Worm (Caenorhabditis elegans) whole organism, late embryonic: ENCODE data around the gene twk-6.
A peak's percentile ranks its signal among the peaks of the same experiment; 100 is the strongest.

ENCODE experiments used
- C08G9.2 ChIP-seq: sonication (generic microtip); optimal IDR thresholded peaks from 2 replicates; lab custom pipeline; 2016; ENCODE audit warnings: mild to moderate bottlenecking, missing genetic modification characterization, moderate library complexity, missing compliant biosample characterization
- T23F11.4 ChIP-seq: fragments of 200-800 bp; sonication (Bioruptor generic); optimal IDR thresholded peaks from 2 replicates; lab custom pipeline; 2018; ENCODE audit warnings: mild to moderate bottlenecking, missing genetic modification characterization, missing compliant biosample characterization
- ahr-1 ChIP-seq: sonication (generic microtip); optimal IDR thresholded peaks from 2 replicates; lab custom pipeline; 2016; ENCODE audit warnings: missing genetic modification characterization, missing compliant biosample characterization
- ama-1 ChIP-seq: fragments of 150-350 bp; optimal IDR thresholded peaks from 2 replicates; lab custom pipeline; 2014
- ceh-14 ChIP-seq: sonication (generic microtip); optimal IDR thresholded peaks from 2 replicates; lab custom pipeline; 2016; ENCODE audit warnings: missing genotype, missing genetic modification characterization, missing compliant biosample characterization
- ceh-18 ChIP-seq: sonication (generic microtip); optimal IDR thresholded peaks from 2 replicates; lab custom pipeline; 2016; ENCODE audit warnings: missing genetic modification characterization, missing compliant biosample characterization
- ceh-19 ChIP-seq: fragments of 200-800 bp; sonication (Bioruptor generic); optimal IDR thresholded peaks from 2 replicates; lab custom pipeline; 2018; ENCODE audit warnings: mild to moderate bottlenecking, missing genetic modification characterization, missing compliant biosample characterization
- ceh-2 ChIP-seq: sonication (generic microtip); optimal IDR thresholded peaks from 2 replicates; lab custom pipeline; 2016; ENCODE audit warnings: missing genotype, missing genetic modification characterization, missing compliant biosample characterization
- ceh-24 ChIP-seq: sonication (generic microtip); optimal IDR thresholded peaks from 2 replicates; lab custom pipeline; 2016; ENCODE audit warnings: mild to moderate bottlenecking, missing genetic modification characterization, missing compliant biosample characterization
- ceh-30 ChIP-seq: fragments of 150-350 bp; optimal IDR thresholded peaks from 2 replicates; lab custom pipeline; 2014; ENCODE audit warnings: missing biosample characterization, missing genetic modification characterization
- ceh-31 ChIP-seq: sonication (generic microtip); optimal IDR thresholded peaks from 2 replicates; lab custom pipeline; 2016; ENCODE audit warnings: missing genetic modification characterization, missing compliant biosample characterization
- ceh-34 ChIP-seq: sonication (generic microtip); optimal IDR thresholded peaks from 2 replicates; lab custom pipeline; 2016; ENCODE audit warnings: mild to moderate bottlenecking, missing genetic modification characterization, missing compliant biosample characterization
- ceh-45 ChIP-seq: fragments of 200-800 bp; sonication (Bioruptor generic); IDR thresholded peaks from 2 replicates; pipeline ENCODE4 v1.3.6; 2022; ENCODE audit warnings: missing genetic modification reagents, missing genetic modification characterization, missing compliant biosample characterization
- ceh-6 ChIP-seq: fragments of 200-800 bp; sonication (Bioruptor generic); optimal IDR thresholded peaks from 2 replicates; lab custom pipeline; 2018; ENCODE audit warnings: mild to moderate bottlenecking, missing genetic modification characterization, missing compliant biosample characterization
- ceh-9 ChIP-seq: sonication (generic microtip); optimal IDR thresholded peaks from 2 replicates; lab custom pipeline; 2016; ENCODE audit warnings: mild to moderate bottlenecking, missing genetic modification characterization, inconsistent platforms, missing compliant biosample characterization
- dmd-4 ChIP-seq: sonication (generic microtip); optimal IDR thresholded peaks from 2 replicates; lab custom pipeline; 2016; ENCODE audit warnings: borderline replicate concordance, missing genetic modification characterization, missing compliant biosample characterization
- dve-1 ChIP-seq: sonication (generic microtip); optimal IDR thresholded peaks from 2 replicates; lab custom pipeline; 2017; ENCODE audit warnings: antibody characterized with exemption, mild to moderate bottlenecking, missing genetic modification characterization, missing compliant biosample characterization
- elt-4 ChIP-seq: sonication (generic microtip); optimal IDR thresholded peaks from 2 replicates; lab custom pipeline; 2016; ENCODE audit warnings: missing genetic modification characterization, missing compliant biosample characterization
- ets-4 ChIP-seq: sonication (generic microtip); optimal IDR thresholded peaks from 2 replicates; lab custom pipeline; 2016; ENCODE audit warnings: missing genetic modification characterization, missing compliant biosample characterization
- eyg-1 ChIP-seq: sonication (generic microtip); optimal IDR thresholded peaks from 2 replicates; lab custom pipeline; 2016; ENCODE audit warnings: missing genotype, missing genetic modification characterization, missing compliant biosample characterization
- fax-1 ChIP-seq: sonication (generic microtip); optimal IDR thresholded peaks from 2 replicates; lab custom pipeline; 2016; ENCODE audit warnings: missing genotype, missing genetic modification characterization, missing compliant biosample characterization
- fkh-6 ChIP-seq: sonication (generic microtip); optimal IDR thresholded peaks from 2 replicates; lab custom pipeline; 2016; ENCODE audit warnings: missing genetic modification characterization, missing compliant biosample characterization
- gmeb-2 ChIP-seq: sonication (generic microtip); optimal IDR thresholded peaks from 2 replicates; lab custom pipeline; 2016; ENCODE audit warnings: missing genetic modification characterization, inconsistent platforms, missing compliant biosample characterization
- hlh-15 ChIP-seq: sonication (generic microtip); optimal IDR thresholded peaks from 2 replicates; lab custom pipeline; 2016; ENCODE audit warnings: missing genetic modification characterization, missing compliant biosample characterization
- hlh-30 ChIP-seq: sonication (generic microtip); optimal IDR thresholded peaks from 2 replicates; lab custom pipeline; 2017; ENCODE audit warnings: antibody characterized with exemption, missing genetic modification characterization, missing compliant biosample characterization; ENCODE audit not compliant: insufficient read depth
- hlh-8 ChIP-seq: sonication (generic microtip); optimal IDR thresholded peaks from 2 replicates; lab custom pipeline; 2016; ENCODE audit warnings: missing genotype, missing genetic modification characterization, missing compliant biosample characterization
- lim-6 ChIP-seq: sonication (generic microtip); optimal IDR thresholded peaks from 2 replicates; lab custom pipeline; 2016; ENCODE audit warnings: missing genetic modification characterization, missing compliant biosample characterization
- lin-11 ChIP-seq: fragments of 200-800 bp; sonication (Bioruptor generic); optimal IDR thresholded peaks from 2 replicates; lab custom pipeline; 2018; ENCODE audit warnings: mild to moderate bottlenecking, missing genetic modification characterization, missing compliant biosample characterization
- nfya-1 ChIP-seq: sonication (generic microtip); optimal IDR thresholded peaks from 2 replicates; lab custom pipeline; 2017; ENCODE audit warnings: missing genetic modification characterization, mild to moderate bottlenecking, missing compliant biosample characterization, antibody characterized with exemption, moderate library complexity
- nhr-11 ChIP-seq: fragments of 150-350 bp; optimal IDR thresholded peaks from 2 replicates; lab custom pipeline; 2014; ENCODE audit warnings: missing biosample characterization, missing genetic modification characterization
- nhr-232 ChIP-seq: sonication (generic microtip); optimal IDR thresholded peaks from 2 replicates; lab custom pipeline; 2016; ENCODE audit warnings: missing genetic modification characterization, missing compliant biosample characterization
- odd-2 ChIP-seq: sonication (generic microtip); optimal IDR thresholded peaks from 2 replicates; lab custom pipeline; 2017; ENCODE audit warnings: antibody characterized with exemption, mild to moderate bottlenecking, missing genetic modification characterization, missing compliant biosample characterization
- pha-2 ChIP-seq: sonication (generic microtip); optimal IDR thresholded peaks from 2 replicates; lab custom pipeline; 2017; ENCODE audit warnings: mild to moderate bottlenecking, missing genetic modification characterization, missing compliant biosample characterization
- pha-4 ChIP-seq: fragments of 150-350 bp; optimal IDR thresholded peaks from 2 replicates; lab custom pipeline; 2018; ENCODE audit warnings: missing biosample characterization, missing genetic modification reagents, missing genetic modification characterization
- pqm-1 ChIP-seq: sonication (generic microtip); optimal IDR thresholded peaks from 2 replicates; lab custom pipeline; 2016; ENCODE audit warnings: missing genetic modification characterization, missing compliant biosample characterization
- ref-2 ChIP-seq: sonication (generic microtip); optimal IDR thresholded peaks from 2 replicates; lab custom pipeline; 2016; ENCODE audit warnings: missing genetic modification characterization, missing compliant biosample characterization
- rnt-1 ChIP-seq: sonication (generic microtip); optimal IDR thresholded peaks from 2 replicates; lab custom pipeline; 2016; ENCODE audit warnings: missing genetic modification characterization, missing compliant biosample characterization
- sdc-2 ChIP-seq: sonication (generic microtip); optimal IDR thresholded peaks from 2 replicates; lab custom pipeline; 2016; ENCODE audit warnings: missing genotype, missing genetic modification characterization, missing compliant biosample characterization
- sox-4 ChIP-seq: sonication (generic microtip); optimal IDR thresholded peaks from 2 replicates; lab custom pipeline; 2017; ENCODE audit warnings: mild to moderate bottlenecking, missing genetic modification characterization, inconsistent platforms, missing compliant biosample characterization
- syd-9 ChIP-seq: sonication (generic microtip); optimal IDR thresholded peaks from 2 replicates; lab custom pipeline; 2016; ENCODE audit warnings: mild to moderate bottlenecking, missing genetic modification characterization, moderate library complexity, missing compliant biosample characterization
- tbx-2 ChIP-seq: sonication (generic microtip); optimal IDR thresholded peaks from 2 replicates; lab custom pipeline; 2016; ENCODE audit warnings: missing genetic modification characterization, missing compliant biosample characterization
- unc-3 ChIP-seq, 2 experiments: fragments of 200-800 bp in 1 of 2; sonication (Bioruptor generic) in 1 of 2; sonication (generic microtip) in 1 of 2; conservative IDR thresholded peaks in 1 of 2; optimal IDR thresholded peaks in 1 of 2; 2 replicates each; pipeline versions ENCODE4 v1.3.6 to Lab custom; 2016 to 2022; ENCODE audit warnings: missing compliant biosample characterization in 2 of 2, missing genetic modification characterization in 2 of 2, missing genetic modification reagents in 1 of 2
- unc-42 ChIP-seq: sonication (generic microtip); optimal IDR thresholded peaks from 2 replicates; lab custom pipeline; 2016; ENCODE audit warnings: missing genotype, missing genetic modification characterization, missing compliant biosample characterization
- unc-55 ChIP-seq: sonication (generic microtip); optimal IDR thresholded peaks from 2 replicates; lab custom pipeline; 2017; ENCODE audit warnings: missing biosample characterization, missing genetic modification reagents, missing genetic modification characterization
- unc-86 ChIP-seq: sonication (generic microtip); optimal IDR thresholded peaks from 2 replicates; lab custom pipeline; 2016; ENCODE audit warnings: missing genetic modification characterization, missing compliant biosample characterization
- ztf-16 ChIP-seq: sonication (generic microtip); optimal IDR thresholded peaks from 2 replicates; lab custom pipeline; 2017; ENCODE audit warnings: missing genetic modification characterization, missing compliant biosample characterization

The twk-6 gene

DNA sequence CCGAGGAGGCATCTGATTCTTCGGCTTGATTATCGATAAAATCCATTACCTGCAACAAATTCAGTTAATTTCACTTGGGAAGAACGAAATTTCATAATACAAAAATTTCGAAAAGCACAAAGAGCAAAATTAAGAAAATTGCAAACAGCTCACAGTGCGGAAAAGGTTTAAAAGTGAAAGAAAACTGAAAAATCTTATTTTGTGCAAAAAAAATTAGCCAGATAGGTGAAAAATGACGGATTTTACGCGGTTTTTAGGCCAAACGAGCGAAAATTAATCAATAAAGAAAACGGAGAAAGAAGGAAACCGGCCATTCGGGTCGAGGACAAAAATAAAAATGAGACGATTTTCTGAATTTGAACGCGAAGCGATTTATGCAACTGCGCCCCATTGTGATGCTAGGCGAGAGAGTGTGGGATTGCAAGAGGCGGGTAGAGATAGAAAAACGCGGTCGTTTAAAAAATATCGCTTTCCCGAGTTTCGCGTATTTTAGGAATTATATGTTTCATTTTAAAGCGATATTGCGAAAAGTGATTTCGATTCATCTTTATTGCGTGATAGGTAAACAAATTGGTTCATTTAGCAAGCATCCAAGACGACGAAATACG lies 22.0 kb upstream of the twk-6 start, which contains the start of gene emb-5 (continued):
- TF ChIP-seq dve-1 (tag; lab: Kevin White, UChicago): peak; percentile 22
- no peak for TF ChIP-seq unc-86 (tag; lab: Kevin White, UChicago)
- TF ChIP-seq pqm-1 (tag; lab: Kevin White, UChicago): no peak
- no peak for TF ChIP-seq elt-4 (tag; lab: Kevin White, UChicago)
- no peak for TF ChIP-seq ceh-30 (tag; lab: Kevin White, UChicago)
- no peak for TF ChIP-seq T23F11.4 (GFP tag; lab: Kevin White, UChicago)
- peak; percentile 21 for TF ChIP-seq unc-55 (GFP tag; lab: Kevin White, UChicago)
- no peak for TF ChIP-seq fkh-6 (tag; lab: Kevin White, UChicago)
- TF ChIP-seq dmd-4: no peak
- no peak for TF ChIP-seq syd-9 (tag; lab: Kevin White, UChicago)
- no peak for TF ChIP-seq hlh-30
- no peak for TF ChIP-seq unc-3 (GFP tag; conservative IDR thresholded peaks at IDR 0.05; lab: Robert Waterston, UW)
- no peak for TF ChIP-seq unc-3 (tag; optimal IDR thresholded peaks at IDR 0.05; lab: Kevin White, UChicago)
- no peak for TF ChIP-seq ztf-16 (tag; lab: Kevin White, UChicago)
- no peak for TF ChIP-seq eyg-1 (tag; lab: Kevin White, UChicago)
- no peak for TF ChIP-seq ceh-6 (GFP tag; lab: Kevin White, UChicago)

DNA sequence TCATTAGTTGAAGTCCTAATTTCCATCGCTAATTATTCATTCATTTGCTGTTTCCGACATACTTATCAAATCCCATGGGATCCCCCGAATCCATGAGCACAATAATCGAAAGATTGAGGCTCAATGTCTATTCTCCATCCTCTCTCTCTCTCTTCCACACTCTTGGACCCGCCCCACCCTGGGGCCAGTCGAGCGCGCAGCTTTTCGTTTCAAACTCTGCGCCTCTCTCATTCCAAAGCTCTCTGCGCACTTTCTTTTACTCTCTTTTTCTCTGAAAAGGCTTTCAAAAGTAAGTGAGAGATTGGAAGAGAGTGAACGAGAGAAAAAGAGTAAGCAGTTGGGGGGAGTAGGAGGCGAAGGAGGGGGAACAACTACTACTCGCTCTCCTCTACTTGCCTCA lies 21.0 kb upstream of the twk-6 start, which contains the start of gene acy-1:
TSS of gene acy-1 (plus strand) at position 346 of the 400 bp plus-strand sequence.
- no peak for TF ChIP-seq ceh-24 (tag; lab: Kevin White, UChicago)
- TF ChIP-seq ceh-6 (GFP tag; lab: Kevin White, UChicago): no peak
- TF ChIP-seq gmeb-2: no peak
- TF ChIP-seq eyg-1 (tag; lab: Kevin White, UChicago): peak; percentile 0
- peak; percentile 18 for TF ChIP-seq hlh-8 (tag; lab: Kevin White, UChicago)
- peak; percentile 57; the same call in 1 of the 2 replicates for TF ChIP-seq unc-3 (GFP tag; conservative IDR thresholded peaks at IDR 0.05; lab: Robert Waterston, UW)
- peak; percentile 91 for TF ChIP-seq unc-3 (tag; optimal IDR thresholded peaks at IDR 0.05; lab: Kevin White, UChicago)
- TF ChIP-seq nhr-232 (tag; lab: Kevin White, UChicago): no peak
- TF ChIP-seq pha-2 (tag; lab: Kevin White, UChicago): no peak
- no peak for TF ChIP-seq hlh-15 (tag; lab: Kevin White, UChicago)
- no peak for TF ChIP-seq pha-4
- peak; percentile 79 for TF ChIP-seq tbx-2
- TF ChIP-seq C08G9.2: peak; percentile 65
- TF ChIP-seq ama-1 (lab: Kevin White, UChicago): no peak
- peak; percentile 90 for TF ChIP-seq unc-55 (GFP tag; lab: Kevin White, UChicago)
- no peak for TF ChIP-seq odd-2
- TF ChIP-seq ets-4 (tag; lab: Kevin White, UChicago): peak; percentile 50
- no peak for TF ChIP-seq ceh-30 (tag; lab: Kevin White, UChicago)
- peak; percentile 38 for TF ChIP-seq ceh-2 (tag; lab: Kevin White, UChicago)
- peak; percentile 2 for TF ChIP-seq ceh-19 (GFP tag; lab: Kevin White, UChicago)
- peak; percentile 1 for TF ChIP-seq syd-9 (tag; lab: Kevin White, UChicago)
- TF ChIP-seq ahr-1 (tag; lab: Kevin White, UChicago): no peak
- TF ChIP-seq unc-42 (tag; lab: Kevin White, UChicago): peak; percentile 80
- TF ChIP-seq ref-2 (tag; lab: Kevin White, UChicago): no peak
- no peak for TF ChIP-seq lin-11 (tag; lab: Kevin White, UChicago)
- peak; percentile 79 for TF ChIP-seq ceh-34 (tag; lab: Kevin White, UChicago)
- TF ChIP-seq ceh-45: no peak
- TF ChIP-seq lim-6 (tag; lab: Kevin White, UChicago): no peak
- no peak for TF ChIP-seq dmd-4
- peak; percentile 40 for TF ChIP-seq sdc-2 (tag; lab: Kevin White, UChicago)
- TF ChIP-seq ceh-14 (tag; lab: Kevin White, UChicago): peak; percentile 77
- TF ChIP-seq dve-1 (tag; lab: Kevin White, UChicago): peak; percentile 61
- no peak for TF ChIP-seq elt-4 (tag; lab: Kevin White, UChicago)
- TF ChIP-seq fax-1 (tag; lab: Kevin White, UChicago): no peak
- peak; percentile 84 for TF ChIP-seq ceh-31 (tag; lab: Kevin White, UChicago)
- peak; percentile 89 for TF ChIP-seq ceh-18 (tag; lab: Kevin White, UChicago)
- TF ChIP-seq nhr-11 (tag; lab: Kevin White, UChicago): no peak
- no peak for TF ChIP-seq ceh-9 (tag; lab: Kevin White, UChicago)
- TF ChIP-seq pqm-1 (tag; lab: Kevin White, UChicago): no peak
- peak; percentile 25 for TF ChIP-seq sox-4
- TF ChIP-seq nfya-1 (tag; lab: Kevin White, UChicago): peak; percentile 90
- peak; percentile 38 for TF ChIP-seq hlh-30
- TF ChIP-seq rnt-1 (tag; lab: Kevin White, UChicago): peak; percentile 67
